Fruit fly (Drosophila melanogaster) whole organism, pupa: ENCODE data around the gene aop.

Source experiments
- CG10348 ChIP-seq: fragments of 200-800 bp; sonication (Bioruptor generic); IDR thresholded peaks from 2 replicates; pipeline ENCODE4 v1.3.6; 2022; ENCODE audit warnings: missing biosample characterization, missing genetic modification characterization
- CG12605 ChIP-seq: fragments of 200-800 bp; sonication (Bioruptor generic); IDR thresholded peaks from 2 replicates; pipeline ENCODE4 v1.3.6; 2022; ENCODE audit warnings: missing biosample characterization, missing genetic modification characterization
- CG13204 ChIP-seq: fragments of 200-800 bp; sonication (Bioruptor generic); optimal IDR thresholded peaks from 2 replicates; lab custom pipeline; 2018; ENCODE audit warnings: missing biosample characterization, mild to moderate bottlenecking, missing genetic modification characterization, moderate library complexity
- CG14655 ChIP-seq: fragments of 200-800 bp; sonication (Bioruptor generic); optimal IDR thresholded peaks from 3 replicates; lab custom pipeline; 2017; ENCODE audit warnings: mild to moderate bottlenecking, missing biosample characterization, missing genetic modification reagents, missing genetic modification characterization
- CG15710 ChIP-seq: fragments of 200-800 bp; sonication (Bioruptor generic); optimal IDR thresholded peaks from 2 replicates; lab custom pipeline; 2018; ENCODE audit warnings: missing biosample characterization, mild to moderate bottlenecking, missing genetic modification characterization, moderate library complexity
- CG17806 ChIP-seq: fragments of 200-800 bp; sonication (Bioruptor generic); optimal IDR thresholded peaks from 2 replicates; lab custom pipeline; 2018; ENCODE audit warnings: missing biosample characterization, mild to moderate bottlenecking, missing genetic modification characterization, moderate library complexity
- CG32121 ChIP-seq: fragments of 200-800 bp; sonication (Bioruptor generic); IDR thresholded peaks from 2 replicates; pipeline ENCODE4 v1.3.6; 2022; ENCODE audit warnings: missing biosample characterization, missing genetic modification characterization
- CG34367 ChIP-seq: fragments of 200-800 bp; sonication (Bioruptor generic); optimal IDR thresholded peaks from 2 replicates; lab custom pipeline; 2018; ENCODE audit warnings: missing biosample characterization, mild to moderate bottlenecking, missing genetic modification characterization
- CG4496 ChIP-seq: fragments of 200-800 bp; sonication (Bioruptor generic); IDR thresholded peaks from 3 replicates; pipeline ENCODE4 v1.3.6; 2022; ENCODE audit warnings: missing biosample characterization, missing genetic modification characterization
- CG8159 ChIP-seq: fragments of 200-800 bp; sonication (Bioruptor generic); optimal IDR thresholded peaks from 3 replicates; lab custom pipeline; 2018; ENCODE audit warnings: missing biosample characterization, mild to moderate bottlenecking, missing genetic modification characterization, moderate library complexity
- CG8301 ChIP-seq: fragments of 200-800 bp; sonication (Bioruptor generic); optimal IDR thresholded peaks from 2 replicates; lab custom pipeline; 2018; ENCODE audit warnings: missing biosample characterization, mild to moderate bottlenecking, missing genetic modification characterization
- CG9948 ChIP-seq: fragments of 200-800 bp; sonication (Bioruptor generic); optimal IDR thresholded peaks from 2 replicates; lab custom pipeline; 2018; ENCODE audit warnings: missing biosample characterization, mild to moderate bottlenecking, missing genetic modification characterization, moderate library complexity
- D1 ChIP-seq: fragments of 200-800 bp; sonication (Bioruptor generic); optimal IDR thresholded peaks from 2 replicates; lab custom pipeline; 2018; ENCODE audit warnings: missing biosample characterization, mild to moderate bottlenecking, missing genetic modification characterization, moderate library complexity
- EcR ChIP-seq: fragments of 200-800 bp; sonication (Bioruptor generic); optimal IDR thresholded peaks from 3 replicates; lab custom pipeline; 2019; ENCODE audit warnings: missing biosample characterization, missing genetic modification characterization, mild to moderate bottlenecking, moderate library complexity, missing genetic modification reagents
- Ets98B ChIP-seq: fragments of 200-800 bp; sonication (Bioruptor generic); IDR thresholded peaks from 2 replicates; pipeline ENCODE4 v1.3.6; 2022; ENCODE audit warnings: missing biosample characterization, missing genetic modification characterization
- Pif1A ChIP-seq: fragments of 200-800 bp; sonication (Bioruptor generic); optimal IDR thresholded peaks from 3 replicates; lab custom pipeline; 2016; ENCODE audit warnings: missing biosample characterization, missing genetic modification characterization
- Pif1B ChIP-seq: fragments of 200-800 bp; sonication (Bioruptor generic); optimal IDR thresholded peaks from 3 replicates; lab custom pipeline; 2016; ENCODE audit warnings: missing biosample characterization, missing genetic modification characterization
- Snoo ChIP-seq: fragments of 200-800 bp; sonication (Bioruptor generic); optimal IDR thresholded peaks from 3 replicates; lab custom pipeline; 2017; ENCODE audit warnings: missing biosample characterization, mild to moderate bottlenecking, missing genetic modification characterization, inconsistent platforms
- fd96Ca ChIP-seq: fragments of 200-800 bp; sonication (Bioruptor generic); IDR thresholded peaks from 3 replicates; pipeline ENCODE4 v1.3.6; 2022; ENCODE audit warnings: missing biosample characterization, missing genetic modification characterization
- gl ChIP-seq: fragments of 200-800 bp; sonication (Bioruptor generic); optimal IDR thresholded peaks from 2 replicates; lab custom pipeline; 2018; ENCODE audit warnings: missing biosample characterization, mild to moderate bottlenecking, missing genetic modification characterization
- rn ChIP-seq: fragments of 200-800 bp; sonication (Bioruptor generic); IDR thresholded peaks from 2 replicates; pipeline ENCODE4 v1.3.6; 2022; ENCODE audit warnings: missing biosample characterization, missing genetic modification characterization

Gene aop

DNA sequence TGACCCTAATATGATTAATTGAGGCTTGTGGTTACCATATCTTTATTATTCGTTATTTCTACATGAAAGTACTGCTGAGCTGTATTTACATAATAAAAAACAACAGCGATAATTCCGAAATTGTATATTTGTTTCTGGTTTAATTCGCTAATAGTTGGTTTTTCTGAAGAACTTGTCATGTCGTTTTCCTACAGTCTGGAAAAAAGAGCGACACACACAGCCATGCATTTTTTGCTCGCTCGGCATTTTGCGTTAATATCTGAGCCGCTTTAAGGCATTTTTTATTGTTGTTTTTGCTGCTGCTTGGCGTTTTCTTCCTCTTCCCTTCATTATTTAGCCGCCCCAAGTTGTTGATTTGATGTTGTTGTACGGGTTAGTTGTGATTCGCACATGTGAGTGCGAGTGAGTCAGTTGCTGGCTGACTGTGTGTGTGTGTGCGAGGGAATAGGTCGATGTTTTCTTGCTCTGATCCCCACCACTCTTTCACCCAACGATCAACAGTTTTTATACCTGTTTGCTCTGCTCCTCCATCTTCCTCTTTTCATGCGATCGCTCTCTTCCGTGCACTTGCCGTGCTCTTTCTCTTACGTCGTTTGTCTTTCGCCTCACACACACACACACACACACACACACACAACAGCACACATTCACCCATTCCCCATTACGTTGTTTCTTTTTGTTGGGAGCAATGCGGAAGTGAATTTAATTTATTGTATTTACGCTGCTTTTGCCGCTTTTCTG, 3.3 kb downstream of the aop start:
- TF ChIP-seq Pif1A (GFP tag; lab: Kevin White, UChicago) (peak; percentile 19), Ets98B (no peak; the same call in 1 of the 2 replicates), D1 (tag; lab: Kevin White, UChicago) (no peak), CG32121 (GFP tag; lab: Robert Waterston, UW) (peak; percentile 37; the same call in 1 of the 2 replicates), CG12605 (GFP tag; lab: Robert Waterston, UW) (peak; percentile 46), Snoo (tag; lab: Kevin White, UChicago) (peak; percentile 3), CG15710 (peak; percentile 35), CG13204 (peak; percentile 86), CG4496 (GFP tag; lab: Robert Waterston, UW) (peak; percentile 49; the same call in 2 of the 3 replicates), CG10348 (GFP tag; lab: Robert Waterston, UW) (no peak), Pif1B (peak; percentile 58), EcR (GFP tag; lab: Kevin White, UChicago) (peak; percentile 94), CG9948 (tag; lab: Kevin White, UChicago) (peak; percentile 46), CG14655 (peak; percentile 23), CG34367 (no peak), CG8301 (tag; lab: Kevin White, UChicago) (no peak), gl (no peak), CG17806 (peak; percentile 32), CG8159 (tag; lab: Kevin White, UChicago) (peak; percentile 15), rn (GFP tag; lab: Robert Waterston, UW) (0 out of 2 replicates have a peak, but pooled peaks have one; percentile 49), fd96Ca (GFP tag; lab: Robert Waterston, UW) (0 out of 3 replicates have a peak, but pooled peaks have one; percentile 26)
- TF ChIP-seq, all 21 proteins: peak for 15

- no peak for TF ChIP-seq gl
- TF ChIP-seq fd96Ca (GFP tag; lab: Robert Waterston, UW): no peak
- no peak for TF ChIP-seq CG9948 (tag; lab: Kevin White, UChicago)
- no peak for TF ChIP-seq Pif1B
- no peak for TF ChIP-seq CG17806
- TF ChIP-seq CG32121 (GFP tag; lab: Robert Waterston, UW): no peak
- TF ChIP-seq rn (GFP tag; lab: Robert Waterston, UW): no peak
- TF ChIP-seq CG8159 (tag; lab: Kevin White, UChicago): no peak
- TF ChIP-seq CG8301 (tag; lab: Kevin White, UChicago): no peak
- TF ChIP-seq, all 21 proteins: peak for 0
Observed at dm6 chr2L:2173604-2174003, 5.0 kb downstream of the aop start.

dm6 chr2L:2173191-2173590, 5.4 kb downstream of the aop start:
- no peak for TF ChIP-seq CG4496 (GFP tag; lab: Robert Waterston, UW)
- TF ChIP-seq CG9948 (tag; lab: Kevin White, UChicago): no peak
- TF ChIP-seq Snoo (tag; lab: Kevin White, UChicago): no peak
- TF ChIP-seq CG17806: no peak
- no peak for TF ChIP-seq CG32121 (GFP tag; lab: Robert Waterston, UW)
- TF ChIP-seq Pif1B: no peak
- no peak for TF ChIP-seq rn (GFP tag; lab: Robert Waterston, UW)
- TF ChIP-seq CG12605 (GFP tag; lab: Robert Waterston, UW): no peak
- no peak for TF ChIP-seq CG10348 (GFP tag; lab: Robert Waterston, UW)
- no peak for TF ChIP-seq Ets98B
- no peak for TF ChIP-seq CG15710
- no peak for TF ChIP-seq Pif1A (GFP tag; lab: Kevin White, UChicago)
- TF ChIP-seq CG14655: no peak
- no peak for TF ChIP-seq CG8159 (tag; lab: Kevin White, UChicago)
- TF ChIP-seq gl: no peak
- no peak for TF ChIP-seq fd96Ca (GFP tag; lab: Robert Waterston, UW)
- no peak for TF ChIP-seq D1 (tag; lab: Kevin White, UChicago)

dm6 chr2L:2172460-2173121, 6.0 kb downstream of the aop start:
- TF ChIP-seq Ets98B (no peak), EcR (GFP tag; lab: Kevin White, UChicago) (no peak), D1 (tag; lab: Kevin White, UChicago) (no peak), CG14655 (no peak), Pif1A (GFP tag; lab: Kevin White, UChicago) (no peak), CG9948 (tag; lab: Kevin White, UChicago) (no peak), gl (no peak), CG32121 (GFP tag; lab: Robert Waterston, UW) (no peak), CG8159 (tag; lab: Kevin White, UChicago) (no peak), CG13204 (no peak), CG15710 (no peak), CG34367 (no peak), CG8301 (tag; lab: Kevin White, UChicago) (no peak), rn (GFP tag; lab: Robert Waterston, UW) (no peak), fd96Ca (GFP tag; lab: Robert Waterston, UW) (no peak), CG4496 (GFP tag; lab: Robert Waterston, UW) (no peak)

dm6 chr2L:2171366-2172078, 7.0 kb downstream of the aop start:
- TF ChIP-seq CG34367: no peak
- TF ChIP-seq gl: no peak
- no peak for TF ChIP-seq CG32121 (GFP tag; lab: Robert Waterston, UW)
- TF ChIP-seq CG13204: no peak
- TF ChIP-seq CG15710: no peak
- no peak for TF ChIP-seq rn (GFP tag; lab: Robert Waterston, UW)
- TF ChIP-seq, all 21 proteins: peak for 0
